Worm (Caenorhabditis elegans): ENCODE data around the gene set-8.

The set-8 gene

DNA sequence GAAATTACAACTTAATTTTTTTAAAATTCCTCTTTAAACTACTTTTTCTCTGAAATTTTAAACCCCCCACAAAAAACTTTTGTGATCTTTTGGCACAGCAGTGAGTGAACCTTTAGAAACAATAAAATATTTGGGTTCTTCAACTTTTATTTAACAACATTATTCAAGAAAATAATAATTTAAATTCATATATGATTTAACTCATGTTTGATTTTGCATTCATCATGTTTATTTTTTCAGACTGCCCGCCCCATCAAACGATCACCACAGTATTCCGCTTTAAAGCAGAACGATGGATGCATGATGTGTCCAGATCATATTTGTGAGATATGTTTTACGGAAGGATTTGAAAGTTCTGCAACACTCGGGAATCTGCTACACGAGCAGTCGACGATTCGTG, at the start of gene set-8:
set-8 (plus strand) TSS at position 301 of the 400 bp plus-strand sequence.
- TF ChIP-seq M03D4.4 (tag; optimal IDR thresholded peaks at IDR 0.05) (no peak), ham-2 (GFP tag; optimal IDR thresholded peaks at IDR 0.05) (no peak), ceh-43 (GFP tag; optimal IDR thresholded peaks at IDR 0.05) (no peak), nhr-237 (tag; optimal IDR thresholded peaks at IDR 0.05) (no peak), ceh-83 (GFP tag; optimal IDR thresholded peaks at IDR 0.05) (no peak), tbx-8 (GFP tag; optimal IDR thresholded peaks at IDR 0.05) (no peak), nhr-2 (tag; optimal IDR thresholded peaks at IDR 0.05) (no peak), flh-1 (GFP tag; optimal IDR thresholded peaks at IDR 0.05) (no peak), lin-32 (GFP tag; optimal IDR thresholded peaks at IDR 0.05) (no peak), mab-5 (tag; optimal IDR thresholded peaks at IDR 0.05) (no peak), elt-3 (tag; optimal IDR thresholded peaks at IDR 0.05) (no peak), sptf-1 (tag; optimal IDR thresholded peaks at IDR 0.05) (no peak), mep-1 (tag; optimal IDR thresholded peaks at IDR 0.05) (no peak), unc-62 (GFP tag; optimal IDR thresholded peaks at IDR 0.05) (no peak), zip-8 (tag; optimal IDR thresholded peaks at IDR 0.05) (no peak), nhr-12 (tag; optimal IDR thresholded peaks at IDR 0.05) (no peak), ces-1 (GFP tag; optimal IDR thresholded peaks at IDR 0.05) (no peak), lsy-2 (tag; optimal IDR thresholded peaks at IDR 0.05) (no peak), elt-1 (tag; optimal IDR thresholded peaks at IDR 0.05; ENCODE audit: borderline replicate concordance, insufficient read depth) (no peak)

DNA sequence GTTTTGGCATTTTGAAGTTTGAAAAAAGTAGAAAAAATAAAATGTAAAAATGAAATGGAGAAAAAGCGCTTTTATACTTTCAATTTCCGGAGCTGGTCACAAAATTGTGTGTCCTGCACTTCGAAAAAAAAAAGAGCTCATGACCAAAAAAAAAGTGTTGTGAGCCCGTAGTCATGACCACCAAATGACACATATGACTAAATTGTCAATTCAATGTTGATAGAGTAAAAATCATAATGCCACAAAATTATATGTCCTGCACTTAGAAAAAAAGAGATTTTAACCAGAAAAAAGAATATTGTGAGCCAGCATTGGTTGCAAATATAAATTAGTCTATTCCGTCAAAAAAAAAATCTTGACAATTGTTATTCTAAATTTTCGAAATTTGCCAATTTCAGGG, 47.3 kb upstream of the set-8 start, which contains the start of gene F02C12.2:
F02C12.2 (minus strand) TSS at position 101 of the 400 bp plus-strand sequence.
- no peak for TF ChIP-seq lin-13 (tag; optimal IDR thresholded peaks at IDR 0.05)
- TF ChIP-seq hlh-1 (tag; optimal IDR thresholded peaks at IDR 0.05), result no peak
- TF ChIP-seq ceh-83 (GFP tag; optimal IDR thresholded peaks at IDR 0.05), result no peak
- no peak for TF ChIP-seq ztf-11 (tag; optimal IDR thresholded peaks at IDR 0.05)
- no peak for TF ChIP-seq elt-1 (tag; optimal IDR thresholded peaks at IDR 0.05; ENCODE audit: borderline replicate concordance, insufficient read depth)
- no peak for TF ChIP-seq ceh-39 (tag; optimal IDR thresholded peaks at IDR 0.05)
- no peak for TF ChIP-seq nhr-237 (tag; optimal IDR thresholded peaks at IDR 0.05)
- TF ChIP-seq zip-8 (tag; optimal IDR thresholded peaks at IDR 0.05), result no peak
- TF ChIP-seq nhr-76 (tag; optimal IDR thresholded peaks at IDR 0.05), result no peak

DNA sequence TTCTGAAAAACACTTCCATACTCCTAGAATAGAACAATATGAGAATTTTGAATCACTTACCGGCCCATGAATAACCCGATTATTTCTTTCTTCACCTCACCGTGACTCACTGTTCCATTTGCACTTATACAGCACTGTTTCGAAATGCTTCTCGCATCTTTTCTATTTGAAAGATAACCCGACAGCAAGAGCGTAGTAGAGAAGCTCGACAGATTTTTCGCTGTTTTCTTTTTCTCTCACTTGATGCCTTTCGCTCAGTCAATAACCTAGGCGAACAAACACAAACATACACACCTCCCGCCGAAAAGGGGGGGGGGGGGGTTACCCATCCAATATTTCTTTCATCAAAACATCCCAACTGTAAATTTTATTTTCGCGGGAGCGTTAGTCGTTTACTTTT, 45.2 kb upstream of the set-8 start:
- peak; percentile 35 for TF ChIP-seq pha-4 (tag; optimal IDR thresholded peaks at IDR 0.05)
- TF ChIP-seq ceh-83 (GFP tag; optimal IDR thresholded peaks at IDR 0.05), result no peak
- no peak for TF ChIP-seq bed-3 (GFP tag; optimal IDR thresholded peaks at IDR 0.05)
- no peak for TF ChIP-seq mab-5 (tag; optimal IDR thresholded peaks at IDR 0.05)
- no peak for TF ChIP-seq drap-1 (GFP tag; optimal IDR thresholded peaks at IDR 0.05)
- TF ChIP-seq mep-1 (tag; optimal IDR thresholded peaks at IDR 0.05), result no peak
- TF ChIP-seq ztf-11 (tag; optimal IDR thresholded peaks at IDR 0.05), result no peak

DNA sequence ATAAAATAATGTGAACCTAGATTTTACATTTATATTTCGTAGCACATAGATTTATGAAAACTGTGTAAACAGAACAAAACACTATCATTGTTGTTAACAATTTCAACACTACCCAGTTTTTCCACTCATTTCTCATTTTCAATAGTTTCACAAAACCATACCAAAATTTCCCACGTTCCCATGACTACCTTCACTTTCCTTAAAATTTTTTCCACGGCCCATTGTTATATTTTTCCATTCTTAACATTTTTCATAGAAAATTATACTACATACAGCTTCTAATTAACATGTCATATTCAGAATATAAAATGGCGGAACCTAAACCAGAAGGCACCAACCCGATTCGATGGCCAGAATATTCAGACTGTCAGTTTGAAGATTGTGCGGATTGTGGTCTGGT, 44.7 kb upstream of the set-8 start, which contains the start of gene F02C12.1:
F02C12.1 (plus strand) TSS at position 301 of the 400 bp plus-strand sequence.
- no peak for TF ChIP-seq hlh-1 (tag; optimal IDR thresholded peaks at IDR 0.05)
- no peak for TF ChIP-seq ces-1 (GFP tag; optimal IDR thresholded peaks at IDR 0.05)
- TF ChIP-seq elt-3 (tag; optimal IDR thresholded peaks at IDR 0.05), result no peak
- TF ChIP-seq unc-62 (GFP tag; optimal IDR thresholded peaks at IDR 0.05), result no peak
- TF ChIP-seq lsy-2 (tag; optimal IDR thresholded peaks at IDR 0.05), result no peak
- no peak for TF ChIP-seq sem-2 (GFP tag; optimal IDR thresholded peaks at IDR 0.05)
- no peak for TF ChIP-seq ztf-11 (tag; optimal IDR thresholded peaks at IDR 0.05)
- TF ChIP-seq lin-32 (GFP tag; optimal IDR thresholded peaks at IDR 0.05), result no peak
- no peak for TF ChIP-seq ceh-83 (GFP tag; optimal IDR thresholded peaks at IDR 0.05)
- TF ChIP-seq bed-3 (GFP tag; optimal IDR thresholded peaks at IDR 0.05), result no peak
- TF ChIP-seq zip-8 (tag; optimal IDR thresholded peaks at IDR 0.05), result no peak
- no peak for TF ChIP-seq nhr-2 (tag; optimal IDR thresholded peaks at IDR 0.05)
- TF ChIP-seq mls-2 (tag; optimal IDR thresholded peaks at IDR 0.05), result no peak
- no peak for TF ChIP-seq lin-13 (tag; optimal IDR thresholded peaks at IDR 0.05)
- no peak for TF ChIP-seq nhr-237 (tag; optimal IDR thresholded peaks at IDR 0.05)

DNA sequence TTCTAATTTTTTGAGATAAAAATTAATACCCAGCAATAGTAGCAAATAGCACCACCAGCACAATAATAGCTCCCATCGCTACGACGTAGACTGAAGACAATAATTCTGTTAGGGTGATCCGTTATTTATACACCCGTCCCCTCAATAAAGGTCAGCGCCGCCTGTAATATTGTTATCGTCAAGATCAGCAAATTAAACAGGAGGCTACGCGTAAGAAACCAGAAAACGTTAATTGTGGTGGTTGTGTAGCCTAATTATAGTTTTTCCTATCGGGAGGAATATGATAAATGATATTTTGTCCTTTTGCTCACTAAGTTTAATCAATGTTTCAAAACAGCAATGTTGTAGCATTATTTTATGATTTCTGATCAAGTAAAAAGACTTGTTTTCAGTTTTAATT, 37.0 kb upstream of the set-8 start, which contains the start of the genes cyp-13B1 and C29F7.1:
cyp-13B1 (minus strand) TSS at position 101 of the 400 bp plus-strand sequence.
C29F7.1 (plus strand) TSS at position 394 of the 400 bp plus-strand sequence.
- TF ChIP-seq tbx-8 (GFP tag; optimal IDR thresholded peaks at IDR 0.05) (no peak), M03D4.4 (tag; optimal IDR thresholded peaks at IDR 0.05) (no peak), ces-1 (GFP tag; optimal IDR thresholded peaks at IDR 0.05) (no peak), lin-13 (tag; optimal IDR thresholded peaks at IDR 0.05) (no peak), elt-3 (tag; optimal IDR thresholded peaks at IDR 0.05) (no peak), hlh-1 (tag; optimal IDR thresholded peaks at IDR 0.05) (no peak), ceh-43 (GFP tag; optimal IDR thresholded peaks at IDR 0.05) (no peak), cnd-1 (tag; optimal IDR thresholded peaks at IDR 0.05) (no peak), drap-1 (GFP tag; optimal IDR thresholded peaks at IDR 0.05) (no peak), zip-8 (tag; optimal IDR thresholded peaks at IDR 0.05) (no peak), sem-2 (GFP tag; optimal IDR thresholded peaks at IDR 0.05) (no peak)

All from whole organism, mixed stage, embryonic.